Worm (Caenorhabditis elegans) whole organism, L4 larva: ENCODE data around the gene mfsd-6.

Source experiments
- F49E8.2 ChIP-seq: sonication (generic microtip); optimal IDR thresholded peaks from 2 replicates; lab custom pipeline; 2016; ENCODE audit warnings: missing compliant biosample characterization, mild to moderate bottlenecking, missing genetic modification characterization, borderline replicate concordance
- Y105C5A.15 ChIP-seq: fragments of 200-800 bp; sonication (Bioruptor generic); IDR thresholded peaks from 2 replicates; pipeline ENCODE4 v1.3.6; 2022; ENCODE audit warnings: missing genetic modification characterization, missing compliant biosample characterization
- ZK337.2 ChIP-seq: fragments of 200-800 bp; sonication (Bioruptor generic); IDR thresholded peaks from 2 replicates; pipeline ENCODE4 v1.3.6; 2022; ENCODE audit warnings: missing genetic modification reagents, missing genetic modification characterization, missing compliant biosample characterization
- ceh-44 ChIP-seq: fragments of 200-800 bp; sonication (Bioruptor generic); IDR thresholded peaks from 2 replicates; pipeline ENCODE4 v1.3.6; 2022; ENCODE audit warnings: missing genetic modification reagents, missing genetic modification characterization, missing compliant biosample characterization
- ces-1 ChIP-seq: fragments of 150-350 bp; sonication (generic microtip); optimal IDR thresholded peaks from 4 replicates; lab custom pipeline; 2014; ENCODE audit warnings: missing biosample characterization, missing genetic modification reagents, missing genetic modification characterization
- cey-2 ChIP-seq: sonication (generic microtip); optimal IDR thresholded peaks from 3 replicates; lab custom pipeline; 2017; ENCODE audit warnings: missing genetic modification characterization, mild to moderate bottlenecking, missing compliant biosample characterization, antibody characterized with exemption, borderline replicate concordance; ENCODE audit not compliant: insufficient read depth
- egl-27 ChIP-seq: sonication (generic microtip); optimal IDR thresholded peaks from 3 replicates; lab custom pipeline; 2017; ENCODE audit warnings: missing biosample characterization, missing genetic modification reagents, missing genetic modification characterization
- lin-15B ChIP-seq: fragments of 150-350 bp; sonication (generic microtip); optimal IDR thresholded peaks from 3 replicates; lab custom pipeline; 2014; ENCODE audit warnings: missing biosample characterization, missing genetic modification characterization
- lsy-2 ChIP-seq, 2 experiments: fragments of 150-350 bp in 1 of 2; sonication (generic microtip) in 1 of 2; optimal IDR thresholded peaks; 2 replicates each; lab custom pipeline; 2014 to 2017; ENCODE audit warnings: missing biosample characterization in 2 of 2, missing genetic modification characterization in 2 of 2
- nhr-11 ChIP-seq: fragments of 150-350 bp; optimal IDR thresholded peaks from 2 replicates; lab custom pipeline; 2014; ENCODE audit warnings: missing biosample characterization, missing genetic modification characterization
- nhr-77 ChIP-seq: fragments of 150-350 bp; optimal IDR thresholded peaks from 2 replicates; lab custom pipeline; 2014; ENCODE audit warnings: missing biosample characterization, missing genetic modification characterization
- pqm-1 ChIP-seq: sonication (generic microtip); optimal IDR thresholded peaks from 2 replicates; lab custom pipeline; 2017; ENCODE audit warnings: missing biosample characterization, missing genetic modification characterization
- snpc-4 ChIP-seq: fragments of 150-350 bp; optimal IDR thresholded peaks from 2 replicates; lab custom pipeline; 2014; ENCODE audit warnings: missing biosample characterization, missing genetic modification characterization

ce11 chrIII:7530830-7531229, 48.4 kb downstream of the mfsd-6 start:
- TF ChIP-seq egl-27 (tag; lab: Kevin White, UChicago) (no peak), lsy-2 (tag; optimal IDR thresholded peaks at IDR 0.05; lab: Kevin White, UChicago) (no peak), nhr-11 (tag; lab: Kevin White, UChicago) (no peak), nhr-77 (tag; lab: Kevin White, UChicago) (no peak), F49E8.2 (tag; lab: Kevin White, UChicago) (no peak), pqm-1 (tag; lab: Kevin White, UChicago) (no peak), ces-1 (GFP tag; lab: Kevin White, UChicago) (no peak), ZK337.2 (GFP tag; lab: Robert Waterston, UW) (no peak), cey-2 (no peak), Y105C5A.15 (GFP tag; lab: Robert Waterston, UW) (no peak), snpc-4 (tag; lab: Kevin White, UChicago) (no peak), ceh-44 (GFP tag; lab: Robert Waterston, UW) (no peak), lin-15B (no peak)
